Fruit fly (Drosophila melanogaster): ENCODE results near the gene SmB.

Gene SmB

DNA sequence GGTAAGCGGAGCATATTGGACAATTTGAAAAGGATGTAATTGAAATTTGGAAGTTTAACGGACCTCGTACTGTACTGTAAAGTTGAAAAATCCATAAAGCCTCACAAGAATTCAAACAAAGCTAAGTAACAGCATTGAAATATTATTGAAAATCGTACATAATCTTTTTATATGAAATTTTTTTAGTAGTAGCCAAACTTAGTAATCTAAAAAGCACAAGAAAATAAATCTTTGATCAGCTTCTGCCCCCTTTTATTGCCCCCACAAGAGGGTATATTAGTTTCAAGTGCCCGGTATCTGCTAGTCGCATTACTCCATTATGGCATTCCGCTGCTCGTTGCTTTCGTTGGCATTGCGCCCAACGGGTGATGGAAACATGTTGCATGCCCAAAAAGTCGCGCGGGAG is 40.4 kb upstream of the SmB start (continued):
- peak; percentile 66 for TF ChIP-seq Camta (GFP tag; optimal IDR thresholded peaks at IDR 0.05)
- peak; percentile 58 for TF ChIP-seq ind (GFP tag; optimal IDR thresholded peaks at IDR 0.05)
- TF ChIP-seq Awh (GFP tag; IDR thresholded peaks at IDR 0.05): no peak
- TF ChIP-seq klu (GFP tag; IDR thresholded peaks at IDR 0.05): no peak
- peak; percentile 78 for TF ChIP-seq Xrp1 (GFP tag; IDR thresholded peaks at IDR 0.05)
- TF ChIP-seq mld (GFP tag; IDR thresholded peaks at IDR 0.05; ENCODE audit: partially characterized antibody): no peak
- TF ChIP-seq Rx (GFP tag; IDR thresholded peaks at IDR 0.05): peak; percentile 26; the same call in 1 of the 2 replicates
- TF ChIP-seq CG30403 (GFP tag; optimal IDR thresholded peaks at IDR 0.05): peak; percentile 75
- no peak for TF ChIP-seq lov (optimal IDR thresholded peaks at IDR 0.05)
- TF ChIP-seq lov (GFP tag; IDR thresholded peaks at IDR 0.05): 0 out of 3 replicates have a peak, but pooled peaks have one; percentile 54
- TF ChIP-seq CG14965 (GFP tag; optimal IDR thresholded peaks at IDR 0.05; ENCODE audit: borderline replicate concordance): peak; percentile 29
- TF ChIP-seq da (GFP tag; optimal IDR thresholded peaks at IDR 0.05): no peak
- TF ChIP-seq CG17802 (tag; optimal IDR thresholded peaks at IDR 0.05): peak; percentile 24
- peak; percentile 76 for TF ChIP-seq Oli (tag; optimal IDR thresholded peaks at IDR 0.05)
- TF ChIP-seq seq (GFP tag; IDR thresholded peaks at IDR 0.05): no peak
- TF ChIP-seq caup (GFP tag; optimal IDR thresholded peaks at IDR 0.05; ENCODE audit: severe bottlenecking): no peak
- peak; percentile 12 for TF ChIP-seq CG33557 (GFP tag; optimal IDR thresholded peaks at IDR 0.05)
- no peak for TF ChIP-seq Dip2 (GFP tag; IDR thresholded peaks at IDR 0.05)
- no peak for TF ChIP-seq Doc3 (GFP tag; IDR thresholded peaks at IDR 0.05; ENCODE audit: partially characterized antibody)
- TF ChIP-seq chinmo (GFP tag; IDR thresholded peaks at IDR 0.05; ENCODE audit: partially characterized antibody): no peak
- no peak for TF ChIP-seq CG42726 (GFP tag; IDR thresholded peaks at IDR 0.05; ENCODE audit: partially characterized antibody)
- TF ChIP-seq Gug (GFP tag; IDR thresholded peaks at IDR 0.05): peak; percentile 64; the same call in 3 of the 4 replicates
- no peak for TF ChIP-seq slou (GFP tag; optimal IDR thresholded peaks at IDR 0.05)
- TF ChIP-seq jing (GFP tag; optimal IDR thresholded peaks at IDR 0.05): peak; percentile 8
- TF ChIP-seq en (GFP tag; optimal IDR thresholded peaks at IDR 0.05): peak; percentile 1
- TF ChIP-seq CG1832 (GFP tag; optimal IDR thresholded peaks at IDR 0.05): no peak
- TF ChIP-seq tgo (GFP tag; IDR thresholded peaks at IDR 0.05): peak; percentile 70
- peak; percentile 82 for TF ChIP-seq CG5180 (GFP tag; optimal IDR thresholded peaks at IDR 0.05)
- no peak for TF ChIP-seq CG12769 (tag; optimal IDR thresholded peaks at IDR 0.05)
- TF ChIP-seq Vsx1 (GFP tag; optimal IDR thresholded peaks at IDR 0.05): peak; percentile 6
- TF ChIP-seq CG15479 (GFP tag; optimal IDR thresholded peaks at IDR 0.05): no peak
- peak; percentile 66 for TF ChIP-seq Sox102F (GFP tag; optimal IDR thresholded peaks at IDR 0.05)
- TF ChIP-seq CG10979 (tag; optimal IDR thresholded peaks at IDR 0.05): peak; percentile 80
- peak; percentile 78 for TF ChIP-seq bcd (GFP tag; optimal IDR thresholded peaks at IDR 0.05)
- TF ChIP-seq CG11723 (GFP tag; optimal IDR thresholded peaks at IDR 0.05): peak; percentile 58
- no peak for TF ChIP-seq Dbx (GFP tag; IDR thresholded peaks at IDR 0.05)
- no peak; the same call in 1 of the 2 replicates for TF ChIP-seq slbo (GFP tag; IDR thresholded peaks at IDR 0.05)
- no peak for TF ChIP-seq schlank (tag; optimal IDR thresholded peaks at IDR 0.05)
- no peak for TF ChIP-seq ERR (GFP tag; optimal IDR thresholded peaks at IDR 0.05)
- peak; percentile 35 for TF ChIP-seq pnt (GFP tag; optimal IDR thresholded peaks at IDR 0.05)
- no peak for TF ChIP-seq CG34376 (GFP tag; optimal IDR thresholded peaks at IDR 0.05)
- peak; percentile 41 for TF ChIP-seq odd (GFP tag; optimal IDR thresholded peaks at IDR 0.05)
- no peak for TF ChIP-seq Hr39 (optimal IDR thresholded peaks at IDR 0.05)
- no peak for TF ChIP-seq gcm (GFP tag; optimal IDR thresholded peaks at IDR 0.05)
- no peak for TF ChIP-seq CG7963 (GFP tag; IDR thresholded peaks at IDR 0.05; ENCODE audit: partially characterized antibody)
- no peak for TF ChIP-seq p53 (GFP tag; optimal IDR thresholded peaks at IDR 0.05)
- TF ChIP-seq run (tag; optimal IDR thresholded peaks at IDR 0.05): no peak
- TF ChIP-seq CG13424 (tag; optimal IDR thresholded peaks at IDR 0.05): peak; percentile 48
- TF ChIP-seq ewg (GFP tag; optimal IDR thresholded peaks at IDR 0.05): peak; percentile 55
- TF ChIP-seq CG11504 (tag; optimal IDR thresholded peaks at IDR 0.05): peak; percentile 82
- no peak for TF ChIP-seq gro (GFP tag; optimal IDR thresholded peaks at IDR 0.05)
